Worm (Caenorhabditis elegans) whole organism, L1 larva: Measurements from ENCODE around the gene Y57G11B.2.

Source experiments
- C04F5.9 ChIP-seq: sonication (generic microtip); optimal IDR thresholded peaks from 2 replicates; lab custom pipeline; 2016; ENCODE audit warnings: missing genetic modification characterization, missing compliant biosample characterization
- C34B4.2 ChIP-seq: sonication (generic microtip); optimal IDR thresholded peaks from 2 replicates; lab custom pipeline; 2017; ENCODE audit warnings: mild to moderate bottlenecking, missing genetic modification characterization, missing compliant biosample characterization
- F16B12.6 ChIP-seq: fragments of 150-350 bp; optimal IDR thresholded peaks from 2 replicates; lab custom pipeline; 2014; ENCODE audit warnings: missing biosample characterization, missing genetic modification characterization
- aha-1 ChIP-seq: fragments of 150-350 bp; optimal IDR thresholded peaks from 2 replicates; lab custom pipeline; 2014; ENCODE audit warnings: missing biosample characterization, missing genetic modification characterization
- alr-1 ChIP-seq: fragments of 200-800 bp; sonication (Bioruptor generic); optimal IDR thresholded peaks from 2 replicates; lab custom pipeline; 2018; ENCODE audit warnings: borderline replicate concordance, mild to moderate bottlenecking, missing genetic modification characterization, missing compliant biosample characterization
- ama-1 ChIP-seq: fragments of 150-350 bp; optimal IDR thresholded peaks from 2 replicates; lab custom pipeline; 2014
- blmp-1 ChIP-seq: fragments of 150-350 bp; optimal IDR thresholded peaks from 2 replicates; lab custom pipeline; 2014; ENCODE audit warnings: missing biosample characterization, missing genetic modification characterization
- ceh-8 ChIP-seq: fragments of 200-800 bp; sonication (Bioruptor generic); optimal IDR thresholded peaks from 2 replicates; lab custom pipeline; 2018; ENCODE audit warnings: mild to moderate bottlenecking, missing genetic modification characterization, moderate library complexity, missing compliant biosample characterization
- ceh-82 ChIP-seq, 3 experiments: fragments of 150-350 bp in 1 of 3; sonication (generic microtip) in 2 of 3; optimal IDR thresholded peaks; 2 replicates each; lab custom pipeline; 2014 to 2017; ENCODE audit warnings: missing biosample characterization in 3 of 3, missing genetic modification characterization in 3 of 3
- ceh-88 ChIP-seq: fragments of 200-800 bp; sonication (Bioruptor generic); IDR thresholded peaks from 2 replicates; pipeline ENCODE4 v1.3.6; 2022; ENCODE audit warnings: missing genetic modification characterization, missing compliant biosample characterization
- ceh-90 ChIP-seq: sonication (generic microtip); optimal IDR thresholded peaks from 2 replicates; lab custom pipeline; 2016; ENCODE audit warnings: missing genetic modification characterization, missing compliant biosample characterization
- dpl-1 ChIP-seq, 3 experiments: fragments of 150-350 bp in 2 of 3; sonication (generic microtip) in 1 of 3; optimal IDR thresholded peaks; 2 replicates each; lab custom pipeline; 2014 to 2017; ENCODE audit warnings: missing biosample characterization in 3 of 3, missing genetic modification characterization in 3 of 3, missing genetic modification reagents in 3 of 3
- dsc-1 ChIP-seq: sonication (generic microtip); optimal IDR thresholded peaks from 2 replicates; lab custom pipeline; 2016; ENCODE audit warnings: mild to moderate bottlenecking, missing genetic modification characterization, missing compliant biosample characterization
- efl-1 ChIP-seq, 4 experiments: fragments of 150-350 bp; optimal IDR thresholded peaks in 3 of 4; peaks in 1 of 4; 1 replicate in 1 of 4; 2 replicates in 3 of 4; lab custom pipeline; 2014; ENCODE audit warnings: missing biosample characterization in 2 of 4, missing genetic modification characterization in 2 of 4, missing genetic modification reagents in 2 of 4
- efl-3 ChIP-seq: fragments of 200-800 bp; sonication (Bioruptor generic); optimal IDR thresholded peaks from 2 replicates; lab custom pipeline; 2018; ENCODE audit warnings: mild to moderate bottlenecking, missing genetic modification characterization, missing compliant biosample characterization
- egl-13 ChIP-seq: sonication (generic microtip); optimal IDR thresholded peaks from 2 replicates; lab custom pipeline; 2016; ENCODE audit warnings: missing genotype, missing genetic modification reagents, missing genetic modification characterization, missing compliant biosample characterization
- elt-3 ChIP-seq, 6 experiments: fragments of 150-350 bp in 1 of 6; sonication (generic microtip); optimal IDR thresholded peaks; 2 replicates each; lab custom pipeline; 2017 to 2018; ENCODE audit warnings: missing biosample characterization in 6 of 6, missing genetic modification characterization in 6 of 6, inconsistent platforms in 1 of 6
- ets-5 ChIP-seq: fragments of 200-800 bp; sonication (Bioruptor generic); IDR thresholded peaks from 2 replicates; pipeline ENCODE4 v1.3.6; 2022; ENCODE audit warnings: missing genetic modification characterization, missing compliant biosample characterization
- fkh-4 ChIP-seq: sonication (generic microtip); optimal IDR thresholded peaks from 2 replicates; lab custom pipeline; 2016; ENCODE audit warnings: missing compliant biosample characterization, missing genetic modification characterization, borderline replicate concordance
- grh-1 ChIP-seq: fragments of 200-800 bp; sonication (Bioruptor generic); IDR thresholded peaks from 2 replicates; pipeline ENCODE4 v1.3.6; 2022; ENCODE audit warnings: missing genetic modification reagents, missing genetic modification characterization, missing compliant biosample characterization
- hlh-17 ChIP-seq: fragments of 200-800 bp; sonication (Bioruptor generic); optimal IDR thresholded peaks from 2 replicates; lab custom pipeline; 2018; ENCODE audit warnings: missing genetic modification characterization, mild to moderate bottlenecking, missing compliant biosample characterization, moderate library complexity, borderline replicate concordance
- hlh-4 ChIP-seq: sonication (generic microtip); optimal IDR thresholded peaks from 2 replicates; lab custom pipeline; 2016; ENCODE audit warnings: mild to moderate bottlenecking, missing genetic modification characterization, missing compliant biosample characterization
- jun-1 ChIP-seq: fragments of 150-350 bp; optimal IDR thresholded peaks from 2 replicates; lab custom pipeline; 2014; ENCODE audit warnings: missing biosample characterization, missing genetic modification reagents, missing genetic modification characterization
- lin-13 ChIP-seq: fragments of 150-350 bp; optimal IDR thresholded peaks from 2 replicates; lab custom pipeline; 2014; ENCODE audit warnings: missing biosample characterization, missing genetic modification reagents, missing genetic modification characterization
- lin-14 ChIP-seq: fragments of 200-800 bp; sonication (Bioruptor generic); optimal IDR thresholded peaks from 2 replicates; lab custom pipeline; 2018; ENCODE audit warnings: mild to moderate bottlenecking, missing genetic modification characterization, moderate library complexity, missing compliant biosample characterization
- lin-35 ChIP-seq, 2 experiments: fragments of 150-350 bp; optimal IDR thresholded peaks; 2 replicates each; lab custom pipeline; 2014; ENCODE audit warnings: missing biosample characterization in 2 of 2, missing genetic modification characterization in 2 of 2, missing genetic modification reagents in 2 of 2
- lin-39 ChIP-seq: fragments of 150-350 bp; optimal IDR thresholded peaks from 2 replicates; lab custom pipeline; 2014; ENCODE audit warnings: missing biosample characterization, missing genetic modification reagents, missing genetic modification characterization
- lir-3 ChIP-seq: sonication (generic microtip); optimal IDR thresholded peaks from 2 replicates; lab custom pipeline; 2016; ENCODE audit warnings: mild to moderate bottlenecking, missing genetic modification characterization, moderate library complexity, missing compliant biosample characterization; ENCODE audit not compliant: poor library complexity
- mab-9 ChIP-seq: fragments of 200-800 bp; sonication (Bioruptor generic); IDR thresholded peaks from 2 replicates; pipeline ENCODE4 v1.3.6; 2022; ENCODE audit warnings: missing genetic modification reagents, missing genetic modification characterization, missing compliant biosample characterization
- mdl-1 ChIP-seq, 2 experiments: fragments of 150-350 bp; optimal IDR thresholded peaks; 2 replicates each; lab custom pipeline; 2014 to 2017; ENCODE audit warnings: missing biosample characterization in 2 of 2, missing genetic modification characterization in 2 of 2, inconsistent platforms in 1 of 2
- mep-1 ChIP-seq: fragments of 150-350 bp; optimal IDR thresholded peaks from 2 replicates; lab custom pipeline; 2014; ENCODE audit warnings: missing biosample characterization, missing genetic modification characterization
- nhr-11 ChIP-seq: fragments of 150-350 bp; optimal IDR thresholded peaks from 2 replicates; lab custom pipeline; 2014; ENCODE audit warnings: missing biosample characterization, missing genetic modification characterization
- nhr-12 ChIP-seq: sonication (generic microtip); optimal IDR thresholded peaks from 2 replicates; lab custom pipeline; 2017; ENCODE audit warnings: missing biosample characterization, missing genetic modification characterization
- nhr-20 ChIP-seq: sonication (generic microtip); optimal IDR thresholded peaks from 2 replicates; lab custom pipeline; 2016; ENCODE audit warnings: mild to moderate bottlenecking, missing genetic modification characterization, missing compliant biosample characterization
- nhr-237 ChIP-seq: fragments of 150-350 bp; optimal IDR thresholded peaks from 2 replicates; lab custom pipeline; 2014; ENCODE audit warnings: missing biosample characterization, missing genetic modification characterization
- nhr-28 ChIP-seq: fragments of 150-350 bp; optimal IDR thresholded peaks from 2 replicates; lab custom pipeline; 2014; ENCODE audit warnings: missing biosample characterization, missing genetic modification characterization
- nhr-47 ChIP-seq: sonication (generic microtip); optimal IDR thresholded peaks from 2 replicates; lab custom pipeline; 2016; ENCODE audit warnings: mild to moderate bottlenecking, missing genetic modification characterization, moderate library complexity, missing compliant biosample characterization
- nhr-71 ChIP-seq: sonication (generic microtip); optimal IDR thresholded peaks from 2 replicates; lab custom pipeline; 2016; ENCODE audit warnings: mild to moderate bottlenecking, missing genetic modification characterization, moderate library complexity, missing compliant biosample characterization
- pag-3 ChIP-seq: sonication (generic microtip); optimal IDR thresholded peaks from 2 replicates; lab custom pipeline; 2017; ENCODE audit warnings: missing genetic modification characterization, mild to moderate bottlenecking, missing compliant biosample characterization, antibody characterized with exemption, borderline replicate concordance; ENCODE audit not compliant: insufficient read depth
- pax-3 ChIP-seq: fragments of 200-800 bp; sonication (Bioruptor generic); optimal IDR thresholded peaks from 2 replicates; lab custom pipeline; 2018; ENCODE audit warnings: mild to moderate bottlenecking, missing genetic modification characterization, moderate library complexity, missing compliant biosample characterization
- pqm-1 ChIP-seq: sonication (generic microtip); optimal IDR thresholded peaks from 3 replicates; lab custom pipeline; 2017; ENCODE audit warnings: missing biosample characterization, missing genetic modification characterization
- rnt-1 ChIP-seq: sonication (generic microtip); optimal IDR thresholded peaks from 2 replicates; lab custom pipeline; 2016; ENCODE audit warnings: mild to moderate bottlenecking, missing genetic modification characterization, moderate library complexity, missing compliant biosample characterization
- unc-130 ChIP-seq: fragments of 150-350 bp; optimal IDR thresholded peaks from 2 replicates; lab custom pipeline; 2017; ENCODE audit warnings: missing biosample characterization, missing genetic modification characterization, inconsistent platforms
- xbp-1 ChIP-seq: sonication (generic microtip); optimal IDR thresholded peaks from 2 replicates; lab custom pipeline; 2016; ENCODE audit warnings: missing genetic modification characterization, missing compliant biosample characterization
- zag-1 ChIP-seq: fragments of 150-350 bp; optimal IDR thresholded peaks from 2 replicates; lab custom pipeline; 2014; ENCODE audit warnings: missing biosample characterization, missing genetic modification characterization
- ztf-11 ChIP-seq, 2 experiments: sonication (generic microtip); optimal IDR thresholded peaks; 2 replicates each; lab custom pipeline; 2016 to 2017; ENCODE audit warnings: missing genetic modification characterization in 2 of 2, missing biosample characterization in 1 of 2, missing compliant biosample characterization in 1 of 2
- ztf-4 ChIP-seq: fragments of 150-350 bp; optimal IDR thresholded peaks from 2 replicates; lab custom pipeline; 2014; ENCODE audit warnings: missing biosample characterization, missing genetic modification characterization

Y57G11B.2 gene

DNA sequence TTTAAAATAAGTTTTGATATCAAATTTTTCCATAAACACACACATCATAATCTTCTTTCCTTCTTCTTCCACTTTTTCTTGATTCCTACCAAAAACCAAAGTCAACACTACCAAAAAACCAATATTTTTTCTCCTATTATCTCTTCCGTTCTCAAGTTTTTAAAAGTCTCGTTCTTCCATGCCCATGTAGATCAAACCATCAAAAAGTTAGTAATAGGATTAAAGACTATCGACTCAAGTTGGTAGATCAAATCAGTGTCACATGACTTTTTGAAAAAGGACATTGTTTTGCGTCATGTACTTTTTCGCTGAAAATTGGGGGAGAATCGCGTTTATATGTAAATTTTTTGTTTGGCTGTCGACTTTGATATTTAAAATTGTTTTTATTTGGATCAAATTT is 37.9 kb downstream of the Y57G11B.2 start (continued):
- no peak for TF ChIP-seq fkh-4 (tag; lab: Kevin White, UChicago)
- TF ChIP-seq nhr-47 (tag; lab: Kevin White, UChicago): no peak
- peak in 1 of 2 experiments; percentile 34 for TF ChIP-seq lin-35 (GFP tag; optimal IDR thresholded peaks at IDR 0.05; lab: Kevin White, UChicago)

DNA sequence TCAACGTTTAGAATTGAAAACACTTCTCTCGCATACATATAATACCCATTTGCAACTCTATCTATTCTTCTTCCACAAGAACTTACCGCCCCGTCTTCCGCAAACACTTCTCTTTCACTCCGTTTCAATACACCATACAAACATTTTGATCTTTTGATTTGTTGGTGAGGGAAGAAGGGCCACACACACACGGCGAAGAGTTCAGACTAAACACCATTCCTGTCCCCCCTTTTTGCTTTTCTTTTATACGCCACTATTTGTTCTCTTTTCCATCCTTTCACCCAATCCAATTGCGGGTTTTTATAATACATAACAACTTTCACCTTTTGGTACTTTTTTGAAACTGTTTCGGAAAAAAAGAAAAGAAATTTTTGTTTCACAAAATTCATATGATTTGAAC is 40.0 kb downstream of the Y57G11B.2 start:
- TF ChIP-seq nhr-237 (tag; lab: Kevin White, UChicago) (no peak), ceh-8 (GFP tag; lab: Kevin White, UChicago) (no peak), nhr-20 (tag; lab: Kevin White, UChicago) (peak; percentile 38), nhr-71 (tag; lab: Kevin White, UChicago) (peak; percentile 20), dsc-1 (tag; lab: Kevin White, UChicago) (no peak), ztf-4 (tag; lab: Kevin White, UChicago) (no peak), lir-3 (no peak), nhr-47 (tag; lab: Kevin White, UChicago) (no peak), pag-3 (tag; lab: Kevin White, UChicago) (no peak), lin-39 (tag; lab: Kevin White, UChicago) (no peak), blmp-1 (tag; lab: Kevin White, UChicago) (peak; percentile 78), hlh-17 (GFP tag; lab: Kevin White, UChicago) (no peak), efl-3 (GFP tag; lab: Kevin White, UChicago) (no peak), lin-14 (GFP tag; lab: Kevin White, UChicago) (peak; percentile 54), egl-13 (tag; lab: Kevin White, UChicago) (no peak), ets-5 (GFP tag; lab: Robert Waterston, UW) (no peak), xbp-1 (tag; lab: Kevin White, UChicago) (no peak), unc-130 (no peak)

DNA sequence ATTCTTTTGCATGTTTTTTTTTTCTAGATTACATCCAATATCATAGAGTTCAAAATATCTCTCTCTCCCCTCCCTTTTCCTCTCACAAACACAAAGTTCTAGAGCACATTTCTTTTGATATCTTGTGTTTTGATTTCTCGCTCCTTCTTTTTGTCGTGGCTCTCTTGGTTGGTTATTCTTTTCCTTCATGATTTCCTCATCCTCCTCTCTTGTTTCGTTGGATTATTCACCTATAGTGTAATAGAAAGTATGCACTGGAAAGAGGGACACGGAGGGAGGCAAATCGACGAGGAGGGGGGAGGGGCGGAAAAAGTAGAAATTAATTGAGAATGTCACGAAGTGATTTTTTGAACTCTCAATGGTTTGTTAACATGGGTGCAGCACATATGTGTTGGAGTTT is 41.3 kb downstream of the Y57G11B.2 start:
- TF ChIP-seq pax-3 (tag; lab: Kevin White, UChicago): no peak
- no peak for TF ChIP-seq lin-13 (GFP tag; lab: Kevin White, UChicago)
- no peak for TF ChIP-seq ama-1 (lab: Kevin White, UChicago)
- TF ChIP-seq efl-1 (optimal IDR thresholded peaks at IDR 0.05; lab: Kevin White, UChicago): peak in 1 of 2 experiments; percentile 18
- no peak for TF ChIP-seq efl-1 (GFP tag; optimal IDR thresholded peaks at IDR 0.05 in 1 of 2; lab: Kevin White, UChicago)
- TF ChIP-seq lin-35 (GFP tag; optimal IDR thresholded peaks at IDR 0.05; lab: Kevin White, UChicago): peak in 1 of 2 experiments; percentile 12
- TF ChIP-seq ceh-82 (tag; optimal IDR thresholded peaks at IDR 0.05; lab: Kevin White, UChicago): peak in 1 of 3 experiments; percentile 33
- peak; percentile 96 for TF ChIP-seq nhr-71 (tag; lab: Kevin White, UChicago)
- no peak for TF ChIP-seq ceh-90 (tag; lab: Kevin White, UChicago)
- TF ChIP-seq grh-1 (GFP tag; lab: Robert Waterston, UW): no peak
- no peak for TF ChIP-seq mab-9 (GFP tag; lab: Robert Waterston, UW)
- no peak for TF ChIP-seq aha-1 (tag; lab: Kevin White, UChicago)
- no peak for TF ChIP-seq alr-1
- peak; percentile 51 for TF ChIP-seq mep-1 (tag; lab: Kevin White, UChicago)
- TF ChIP-seq elt-3 (tag; optimal IDR thresholded peaks at IDR 0.05; lab: Kevin White, UChicago): no peak
- TF ChIP-seq mdl-1 (tag; optimal IDR thresholded peaks at IDR 0.05; lab: Kevin White, UChicago): peak in 1 of 2 experiments; percentile 3
- TF ChIP-seq lin-39 (tag; lab: Kevin White, UChicago): peak; percentile 22
- no peak for TF ChIP-seq ztf-11 (tag; optimal IDR thresholded peaks at IDR 0.05; lab: Kevin White, UChicago)
- TF ChIP-seq zag-1 (tag; lab: Kevin White, UChicago): no peak
- TF ChIP-seq C04F5.9 (tag; lab: Kevin White, UChicago): no peak
- TF ChIP-seq F16B12.6: no peak
- TF ChIP-seq xbp-1 (tag; lab: Kevin White, UChicago): peak; percentile 5
- no peak for TF ChIP-seq pqm-1
- TF ChIP-seq nhr-11 (tag; lab: Kevin White, UChicago): peak; percentile 14
- no peak for TF ChIP-seq C34B4.2 (tag; lab: Kevin White, UChicago)
- TF ChIP-seq egl-13 (tag; lab: Kevin White, UChicago): no peak
- no peak for TF ChIP-seq rnt-1 (tag; lab: Kevin White, UChicago)
- peak in 1 of 3 experiments; percentile 6 for TF ChIP-seq dpl-1 (GFP tag; optimal IDR thresholded peaks at IDR 0.05; lab: Kevin White, UChicago)
- TF ChIP-seq nhr-28 (tag; lab: Kevin White, UChicago): no peak
- no peak for TF ChIP-seq jun-1 (tag; lab: Kevin White, UChicago)
- TF ChIP-seq hlh-4 (tag; lab: Kevin White, UChicago): no peak
- no peak for TF ChIP-seq nhr-12 (tag; lab: Kevin White, UChicago)
- TF ChIP-seq efl-3 (GFP tag; lab: Kevin White, UChicago): no peak
- peak; percentile 58 for TF ChIP-seq ztf-4 (tag; lab: Kevin White, UChicago)
- no peak for TF ChIP-seq ceh-88 (GFP tag; lab: Robert Waterston, UW)
- peak; percentile 82 for TF ChIP-seq dsc-1 (tag; lab: Kevin White, UChicago)
